Worm (Caenorhabditis elegans): ENCODE results near the gene cyp-14A3.

- TF ChIP-seq pha-4 (tag; optimal IDR thresholded peaks at IDR 0.05) (no peak), mab-5 (tag; optimal IDR thresholded peaks at IDR 0.05) (no peak), snpc-4 (tag; optimal IDR thresholded peaks at IDR 0.05) (no peak), unc-62 (GFP tag; optimal IDR thresholded peaks at IDR 0.05) (no peak), cnd-1 (tag; optimal IDR thresholded peaks at IDR 0.05) (no peak), ham-2 (GFP tag; optimal IDR thresholded peaks at IDR 0.05) (no peak), mep-1 (tag; optimal IDR thresholded peaks at IDR 0.05) (no peak), unc-39 (tag; optimal IDR thresholded peaks at IDR 0.05) (no peak)
Observed at ce11 chrX:13267230-13267629, 6.8 kb downstream of the cyp-14A3 start, which contains the start of gene cyp-14A1.
